Worm (Caenorhabditis elegans): ENCODE data around the gene srw-29.
"Not testable (repeated sequence)": the region's sequence is repeated elsewhere in the genome, so short reads cannot be mapped to it uniquely, and the experiment has no call there.

Gene srw-29

DNA sequence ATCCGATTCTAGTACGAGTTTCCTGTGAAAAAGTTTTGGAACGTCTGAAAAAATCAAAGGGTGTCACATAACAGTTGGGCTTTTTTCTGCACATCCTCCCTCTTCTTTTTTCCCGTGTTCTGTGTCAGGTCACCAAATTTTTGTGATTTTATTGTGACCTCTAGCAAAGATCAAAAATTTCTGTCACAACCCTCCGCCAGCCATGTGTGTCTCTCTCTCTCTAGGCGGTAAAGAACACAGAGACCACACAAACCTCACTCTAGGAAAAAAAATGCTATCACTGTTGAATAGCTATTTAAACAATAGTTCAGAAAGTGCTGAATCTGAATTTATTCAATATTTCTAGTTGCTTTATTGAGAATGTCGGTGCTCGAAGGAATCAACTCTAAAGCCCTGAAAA, 33.7 kb downstream of the srw-29 start, which contains the start of gene gst-44:
Gene gst-44, plus strand, starts transcription at position 237 of the 400 bp plus-strand sequence.
- peak; percentile 31 for TF ChIP-seq pqm-1 (tag; optimal IDR thresholded peaks at IDR 0.05)
- TF ChIP-seq nhr-28 (tag; optimal IDR thresholded peaks at IDR 0.05): peak; percentile 88
- TF ChIP-seq F44E2.7 (GFP tag; IDR thresholded peaks at IDR 0.05): no peak
- TF ChIP-seq hlh-11 (tag; optimal IDR thresholded peaks at IDR 0.05): peak; percentile 45
- peak; percentile 11 for TF ChIP-seq nhr-77 (tag; optimal IDR thresholded peaks at IDR 0.05)
- TF ChIP-seq hlh-30 (tag; optimal IDR thresholded peaks at IDR 0.05; ENCODE audit: insufficient read depth): no peak
- TF ChIP-seq dmd-6 (GFP tag; IDR thresholded peaks at IDR 0.05): peak; percentile 86
- TF ChIP-seq nhr-102 (tag; optimal IDR thresholded peaks at IDR 0.05): peak; percentile 95
- peak; percentile 67 for TF ChIP-seq mxl-3 (GFP tag; optimal IDR thresholded peaks at IDR 0.05)
- TF ChIP-seq ceh-28 (tag; optimal IDR thresholded peaks at IDR 0.05): no peak
- TF ChIP-seq ceh-62 (tag; optimal IDR thresholded peaks at IDR 0.05): no peak

DNA sequence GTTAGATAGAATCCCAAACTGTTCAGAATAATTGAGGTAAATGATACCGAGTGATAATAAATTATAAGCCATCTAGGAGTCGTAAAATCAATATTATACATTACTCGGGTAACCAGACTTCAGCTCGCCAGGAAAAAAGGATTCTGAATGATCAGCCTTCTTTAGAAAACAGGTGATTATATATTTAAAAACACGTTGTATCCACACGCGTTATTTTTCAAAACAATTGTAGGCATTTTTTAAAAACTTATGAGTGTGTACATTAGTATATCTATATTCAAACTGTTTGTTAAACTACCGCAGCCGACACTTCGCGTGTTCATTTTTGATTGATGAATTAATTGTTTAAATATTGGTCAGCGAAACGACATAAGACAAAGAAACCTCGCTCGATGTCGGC, 36.1 kb downstream of the srw-29 start, which contains the start of gene sri-65:
Gene sri-65, minus strand, starts transcription at position 101 of the 400 bp plus-strand sequence.
- no peak for TF ChIP-seq arid-1 (GFP tag; conservative IDR thresholded peaks at IDR 0.05)
- peak in 1 of 2 experiments; percentile 62 for TF ChIP-seq unc-62 (GFP tag; optimal IDR thresholded peaks at IDR 0.05 in 1 of 2)
- TF ChIP-seq unc-62 (tag; optimal IDR thresholded peaks at IDR 0.05): no peak
- TF ChIP-seq skn-1 (tag; optimal IDR thresholded peaks at IDR 0.05): no peak
- TF ChIP-seq D1046.2 (GFP tag; IDR thresholded peaks at IDR 0.05): no peak

DNA sequence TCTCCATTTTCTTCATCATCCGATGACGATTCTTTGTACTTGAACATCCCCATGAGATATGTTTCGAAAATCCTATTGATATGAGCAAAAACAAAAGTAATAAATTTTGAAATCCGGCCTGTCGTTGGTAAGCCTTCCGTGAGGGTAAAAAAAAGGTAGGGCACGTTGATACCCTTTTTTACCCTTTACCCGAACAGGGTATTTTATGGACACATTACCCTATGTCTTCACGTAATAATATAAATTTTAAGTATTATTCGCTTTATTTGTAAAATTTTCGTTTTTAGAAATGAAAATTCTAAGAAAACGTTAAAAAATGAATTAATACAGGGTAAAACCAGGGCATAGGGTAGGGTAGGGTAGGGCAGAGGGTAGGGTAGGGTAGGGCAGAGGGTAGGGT, 40.6 kb downstream of the srw-29 start, which contains the start of gene F13A7.7:
Gene F13A7.7, minus strand, starts transcription at position 101 of the 400 bp plus-strand sequence.
- TF ChIP-seq unc-62 (GFP tag; optimal IDR thresholded peaks at IDR 0.05 in 1 of 2); unc-62 (tag; optimal IDR thresholded peaks at IDR 0.05); ceh-62 (tag; optimal IDR thresholded peaks at IDR 0.05); Y5F2A.4 (GFP tag; optimal IDR thresholded peaks at IDR 0.05): not testable (repeated sequence)

DNA sequence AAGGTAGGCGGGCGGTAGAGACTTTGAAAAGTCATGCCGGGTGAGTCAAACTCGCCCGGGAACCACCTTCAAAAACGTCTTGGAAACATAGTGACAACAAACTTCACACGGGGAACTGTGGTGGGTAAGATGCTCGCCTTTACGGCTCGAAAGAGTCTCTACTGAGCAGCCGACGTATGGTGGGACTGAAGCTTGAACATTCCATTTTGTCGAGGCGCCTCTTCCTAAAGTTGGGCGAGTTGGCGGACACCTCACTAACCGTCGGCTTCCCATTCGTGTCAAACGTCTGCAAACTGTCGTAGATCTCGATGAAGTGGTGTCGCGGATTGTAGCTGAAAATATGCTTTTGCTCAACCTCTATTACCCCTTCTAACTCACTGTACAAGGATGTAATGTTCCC, 41.4 kb downstream of the srw-29 start:
- TF ChIP-seq daf-12 (tag; optimal IDR thresholded peaks at IDR 0.05) (no peak), aha-1 (tag) (peak; percentile 94)

DNA sequence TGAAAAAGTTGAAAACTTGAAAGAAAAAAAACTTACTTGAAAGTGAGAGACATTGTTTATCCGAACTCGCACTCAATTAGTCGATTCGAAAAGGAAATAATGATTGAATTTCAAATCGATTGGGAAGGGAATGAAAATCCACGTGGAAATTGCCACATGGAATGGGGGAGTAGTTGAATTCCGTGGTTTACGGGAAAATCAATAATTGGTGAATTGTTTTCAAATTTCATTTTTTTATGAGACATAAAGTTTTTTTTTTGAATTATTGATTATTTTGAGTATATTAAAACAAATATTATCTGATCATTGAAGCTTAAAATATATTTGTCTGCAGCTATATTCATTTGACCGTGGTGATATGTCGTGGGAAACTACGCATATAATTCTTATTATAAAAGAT, 46.5 kb downstream of the srw-29 start, which contains the start of gene F13A7.1:
Gene F13A7.1, minus strand, starts transcription at position 101 of the 400 bp plus-strand sequence.
- TF ChIP-seq ces-1 (GFP tag; optimal IDR thresholded peaks at IDR 0.05) (no peak), F44E2.7 (GFP tag; IDR thresholded peaks at IDR 0.05) (no peak), Y105C5A.15 (GFP tag; IDR thresholded peaks at IDR 0.05) (no peak)

DNA sequence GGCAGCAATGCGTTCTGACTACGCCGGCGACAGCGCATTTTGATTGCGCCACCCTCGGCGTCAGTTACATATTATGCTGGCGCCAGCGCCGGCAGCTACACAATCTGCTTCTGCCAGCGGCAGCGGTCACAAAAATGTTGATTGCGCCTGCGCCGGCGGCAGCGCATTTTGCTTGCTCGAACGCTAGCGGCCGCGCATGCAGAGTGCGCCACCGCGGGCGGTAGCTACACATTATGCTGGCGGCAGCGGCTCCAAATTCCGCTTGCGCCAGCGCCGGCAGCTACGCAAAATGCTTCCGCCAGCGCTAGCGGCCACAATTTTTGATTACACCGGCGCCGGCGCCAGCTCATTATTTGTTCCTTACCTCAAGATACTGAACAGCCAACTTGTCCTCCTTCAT, 47.1 kb downstream of the srw-29 start:
- TF ChIP-seq nhr-11 (tag; optimal IDR thresholded peaks at IDR 0.05): no peak
- no peak for TF ChIP-seq ceh-44 (GFP tag; IDR thresholded peaks at IDR 0.05)
- peak; percentile 25; the same call in 1 of the 2 replicates for TF ChIP-seq nhr-42 (GFP tag; IDR thresholded peaks at IDR 0.05)
- TF ChIP-seq snpc-4 (tag; optimal IDR thresholded peaks at IDR 0.05): no peak
- TF ChIP-seq hlh-11 (tag; optimal IDR thresholded peaks at IDR 0.05): no peak
- no peak for TF ChIP-seq nhr-77 (tag; optimal IDR thresholded peaks at IDR 0.05)
- no peak for TF ChIP-seq php-3 (GFP tag; IDR thresholded peaks at IDR 0.05)
- 0 out of 2 replicates have a peak, but pooled peaks have one; percentile 21 for TF ChIP-seq dmd-9 (GFP tag; IDR thresholded peaks at IDR 0.05)
- no peak for TF ChIP-seq T26A8.4 (GFP tag; IDR thresholded peaks at IDR 0.05)
- TF ChIP-seq set-16 (GFP tag; IDR thresholded peaks at IDR 0.05): peak; percentile 91
- no peak for TF ChIP-seq lin-15B (tag; optimal IDR thresholded peaks at IDR 0.05)
- peak; percentile 60; the same call in 1 of the 2 replicates for TF ChIP-seq egl-43 (GFP tag; IDR thresholded peaks at IDR 0.05)
- TF ChIP-seq ceh-82 (tag; optimal IDR thresholded peaks at IDR 0.05): no peak
- TF ChIP-seq nhr-10 (tag; optimal IDR thresholded peaks at IDR 0.05): no peak
- TF ChIP-seq ama-1 (optimal IDR thresholded peaks at IDR 0.05): no peak
- peak; percentile 72; the same call in 1 of the 2 replicates for TF ChIP-seq D1046.2 (GFP tag; IDR thresholded peaks at IDR 0.05)
- TF ChIP-seq nhr-111 (GFP tag; optimal IDR thresholded peaks at IDR 0.05): no peak

Measured in whole organism, L4 larva.